Worm (Caenorhabditis elegans) whole organism, late embryonic: Measurements from ENCODE around the gene fis-2.

Experiments
- ahr-1 ChIP-seq: sonication (generic microtip); optimal IDR thresholded peaks from 2 replicates; lab custom pipeline; 2016; ENCODE audit warnings: missing genetic modification characterization, missing compliant biosample characterization
- ama-1 ChIP-seq: fragments of 150-350 bp; optimal IDR thresholded peaks from 2 replicates; lab custom pipeline; 2014
- elt-2 ChIP-seq: sonication (generic microtip); optimal IDR thresholded peaks from 2 replicates; lab custom pipeline; 2016; ENCODE audit warnings: missing genetic modification reagents, missing genetic modification characterization, missing compliant biosample characterization
- ets-4 ChIP-seq: sonication (generic microtip); optimal IDR thresholded peaks from 2 replicates; lab custom pipeline; 2016; ENCODE audit warnings: missing genetic modification characterization, missing compliant biosample characterization
- hlh-6 ChIP-seq: sonication (generic microtip); optimal IDR thresholded peaks from 2 replicates; lab custom pipeline; 2016; ENCODE audit warnings: missing genotype, missing genetic modification characterization, missing compliant biosample characterization
- nhr-11 ChIP-seq: fragments of 150-350 bp; optimal IDR thresholded peaks from 2 replicates; lab custom pipeline; 2014; ENCODE audit warnings: missing biosample characterization, missing genetic modification characterization

DNA sequence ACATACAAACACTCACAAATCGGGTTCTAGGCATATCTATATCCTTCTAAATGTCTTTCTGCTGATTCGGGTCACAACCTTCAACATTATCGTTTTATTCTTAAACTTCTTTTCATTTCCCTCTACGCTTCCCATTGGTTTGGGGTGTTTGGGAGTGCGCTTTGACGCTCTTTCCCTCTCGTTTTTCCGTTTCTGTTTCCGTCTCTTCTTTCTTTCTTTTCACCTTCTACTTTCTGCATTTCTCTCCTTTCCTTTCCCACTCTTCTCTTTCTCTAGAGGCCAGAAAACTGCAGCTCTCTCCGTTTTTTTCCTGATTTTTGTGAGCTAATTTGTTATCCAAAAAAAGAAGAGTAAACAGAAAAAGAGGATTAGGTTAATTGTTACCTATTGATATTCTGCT, 8.7 kb downstream of the fis-2 start:
- TF ChIP-seq ama-1 (lab: Kevin White, UChicago): no peak
- TF ChIP-seq ets-4: no peak
- TF ChIP-seq elt-2 (tag; lab: Kevin White, UChicago): no peak
- no peak for TF ChIP-seq nhr-11
- no peak for TF ChIP-seq hlh-6
- TF ChIP-seq ahr-1 (tag; lab: Kevin White, UChicago): no peak
